Worm (Caenorhabditis elegans) whole organism, young adult: ENCODE data around the gene F41E7.2.

ENCODE experiments used
- Y67H2A.10 ChIP-seq: fragments of 200-800 bp; sonication (Bioruptor generic); conservative IDR thresholded peaks from 2 replicates; pipeline ENCODE4 v1.3.6; 2022; ENCODE audit warnings: missing genetic modification reagents, missing genetic modification characterization, missing compliant biosample characterization
- dpl-1 ChIP-seq: fragments of 150-350 bp; optimal IDR thresholded peaks from 2 replicates; lab custom pipeline; 2014; ENCODE audit warnings: missing biosample characterization, missing genetic modification reagents, missing genetic modification characterization
- lin-40 ChIP-seq: sonication (generic microtip); optimal IDR thresholded peaks from 2 replicates; lab custom pipeline; 2016; ENCODE audit warnings: missing genetic modification characterization, mild to moderate bottlenecking, missing compliant biosample characterization, missing genotype, missing genetic modification reagents
- lir-1 ChIP-seq: fragments of 200-800 bp; sonication (Bioruptor generic); conservative IDR thresholded peaks from 2 replicates; pipeline ENCODE4 v1.3.6; 2022; ENCODE audit warnings: missing genetic modification reagents, missing genetic modification characterization, missing compliant biosample characterization
- madf-3 ChIP-seq: fragments of 200-800 bp; sonication (Bioruptor generic); IDR thresholded peaks from 2 replicates; pipeline ENCODE4 v1.3.6; 2022; ENCODE audit warnings: missing genetic modification reagents, missing genetic modification characterization, missing compliant biosample characterization
- unc-62 ChIP-seq: fragments of 150-350 bp; optimal IDR thresholded peaks from 2 replicates; lab custom pipeline; 2014; ENCODE audit warnings: missing biosample characterization, missing genetic modification reagents, missing genetic modification characterization

ce11 chrX:10274470-10274869 lies 978 bp downstream of the F41E7.2 start:
- TF ChIP-seq lin-40 (tag; lab: Kevin White, UChicago) (no peak), unc-62 (GFP tag; lab: Kevin White, UChicago) (no peak), madf-3 (GFP tag; lab: Robert Waterston, UW) (no peak), lir-1 (GFP tag; lab: Robert Waterston, UW) (no peak), dpl-1 (GFP tag; lab: Kevin White, UChicago) (no peak), Y67H2A.10 (no peak)
